Worm (Caenorhabditis elegans): ENCODE measurements around the gene ZC190.8.
A peak's percentile ranks its signal among the peaks of the same experiment; 100 is the strongest.

ZC190.8 gene

DNA sequence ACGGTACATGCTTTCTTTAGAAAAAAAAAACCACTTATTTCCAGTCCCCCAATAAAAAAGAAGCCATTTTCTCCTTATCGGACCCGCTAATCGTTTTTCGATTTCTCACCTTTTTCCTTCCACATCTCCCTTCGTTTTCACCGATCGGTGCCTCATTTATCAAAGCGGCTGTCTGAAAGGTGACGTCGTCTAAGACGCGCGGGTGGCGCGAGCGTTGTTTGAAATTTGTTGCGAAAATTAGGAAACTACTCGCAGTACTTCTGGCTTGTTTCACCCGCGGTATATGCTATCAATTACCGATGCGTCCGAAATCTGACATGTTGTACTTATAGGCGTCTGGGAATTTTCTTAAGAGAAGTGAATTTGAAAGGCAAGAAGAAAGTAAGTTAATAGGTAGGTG is 35.4 kb downstream of the ZC190.8 start (continued):
- TF ChIP-seq snu-23 (GFP tag; optimal IDR thresholded peaks at IDR 0.05) (peak; percentile 32), mef-2 (tag; optimal IDR thresholded peaks at IDR 0.05) (no peak), ceh-88 (GFP tag; IDR thresholded peaks at IDR 0.05) (no peak), unc-30 (tag; optimal IDR thresholded peaks at IDR 0.05) (no peak), mep-1 (tag; optimal IDR thresholded peaks at IDR 0.05) (peak; percentile 18)

DNA sequence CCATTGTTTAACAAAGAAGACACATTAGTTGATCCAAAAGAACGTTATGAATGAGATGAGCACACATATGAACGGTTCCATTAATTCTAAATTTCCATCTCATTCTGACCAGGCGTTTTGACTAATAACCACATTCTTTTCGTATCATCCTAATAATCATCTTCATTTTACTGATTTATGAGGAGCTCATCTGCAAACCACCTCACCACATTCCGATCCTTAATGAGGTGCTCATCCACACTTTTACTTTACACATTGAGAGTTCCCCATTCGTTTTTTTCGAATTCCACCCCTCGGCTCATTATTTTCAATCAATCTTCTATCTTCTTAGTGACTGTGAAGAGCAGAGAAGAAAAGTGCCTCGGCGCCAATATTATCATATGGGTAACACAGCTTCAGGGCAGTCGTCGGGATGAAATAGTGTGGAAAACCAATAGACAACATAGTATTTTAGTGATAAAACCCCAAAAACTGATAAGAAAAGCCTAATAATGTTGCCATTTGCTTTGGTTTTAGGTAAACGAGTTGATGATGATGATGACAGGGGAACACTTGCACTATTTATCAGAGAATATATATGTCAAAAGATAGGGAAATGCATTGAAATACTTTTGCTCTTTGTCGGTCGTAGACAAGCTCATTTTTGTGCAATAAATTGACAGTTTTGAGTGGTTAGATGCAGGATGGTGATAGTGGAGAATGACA is 36.4 kb downstream of the ZC190.8 start:
- TF ChIP-seq nhr-20 (tag; optimal IDR thresholded peaks at IDR 0.05), result peak; percentile 17
- no peak for TF ChIP-seq aly-2 (tag; optimal IDR thresholded peaks at IDR 0.05)
- TF ChIP-seq efl-1 (optimal IDR thresholded peaks at IDR 0.05), result no peak
- peak in 1 of 2 experiments; percentile 72 for TF ChIP-seq efl-1 (GFP tag; optimal IDR thresholded peaks at IDR 0.05 in 1 of 2)
- TF ChIP-seq zip-4 (GFP tag; optimal IDR thresholded peaks at IDR 0.05), result no peak
- no peak for TF ChIP-seq sup-37 (GFP tag; optimal IDR thresholded peaks at IDR 0.05)
- peak; percentile 41 for TF ChIP-seq lin-14 (GFP tag; optimal IDR thresholded peaks at IDR 0.05)
- peak; percentile 98 for TF ChIP-seq elt-2 (tag; optimal IDR thresholded peaks at IDR 0.05)
- TF ChIP-seq tlp-1 (tag; optimal IDR thresholded peaks at IDR 0.05), result peak; percentile 71
- TF ChIP-seq unc-98 (GFP tag; IDR thresholded peaks at IDR 0.05), result no peak
- TF ChIP-seq hlh-17 (GFP tag; optimal IDR thresholded peaks at IDR 0.05; ENCODE audit: borderline replicate concordance), result no peak
- TF ChIP-seq jun-1 (tag; optimal IDR thresholded peaks at IDR 0.05), result peak; percentile 58
- TF ChIP-seq lin-35 (GFP tag; optimal IDR thresholded peaks at IDR 0.05), result peak in 1 of 2 experiments; percentile 32

DNA sequence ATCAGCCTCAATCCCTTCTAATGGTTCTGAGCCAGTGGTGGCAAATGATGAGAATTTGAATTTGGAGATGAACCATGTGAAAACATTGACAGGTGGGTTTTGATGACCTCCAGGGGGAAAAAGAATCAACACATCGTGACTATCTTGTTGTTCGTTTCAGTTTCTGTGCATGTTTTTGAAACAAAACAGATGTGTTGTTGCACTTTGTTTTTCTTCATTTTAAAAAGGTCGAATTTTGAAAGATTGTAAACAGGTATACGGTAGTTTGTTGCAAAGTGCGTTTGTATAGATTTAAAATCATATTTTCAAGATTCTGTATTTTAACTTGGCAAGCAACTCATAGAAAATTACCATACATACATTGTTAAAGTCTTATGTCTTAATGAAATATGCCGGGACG is 37.2 kb downstream of the ZC190.8 start:
- TF ChIP-seq ces-1 (GFP tag; optimal IDR thresholded peaks at IDR 0.05) (no peak), nhr-19 (GFP tag; conservative IDR thresholded peaks at IDR 0.05) (no peak), elt-2 (tag; optimal IDR thresholded peaks at IDR 0.05) (no peak), unc-86 (tag; optimal IDR thresholded peaks at IDR 0.05) (no peak), irx-1 (tag; optimal IDR thresholded peaks at IDR 0.05) (no peak), pag-3 (tag; optimal IDR thresholded peaks at IDR 0.05; ENCODE audit: borderline replicate concordance, insufficient read depth) (no peak), ztf-11 (tag; optimal IDR thresholded peaks at IDR 0.05) (no peak), ztf-4 (tag; optimal IDR thresholded peaks at IDR 0.05) (no peak), C34B4.2 (tag; optimal IDR thresholded peaks at IDR 0.05) (no peak), lin-14 (GFP tag; optimal IDR thresholded peaks at IDR 0.05) (no peak)

- peak; percentile 12 for TF ChIP-seq nhr-20 (tag; optimal IDR thresholded peaks at IDR 0.05)
- peak in 1 of 2 experiments; percentile 22 for TF ChIP-seq lin-35 (GFP tag; optimal IDR thresholded peaks at IDR 0.05)
- TF ChIP-seq lir-3 (tag; optimal IDR thresholded peaks at IDR 0.05; ENCODE audit: poor library complexity), result no peak
- TF ChIP-seq lin-14 (GFP tag; optimal IDR thresholded peaks at IDR 0.05), result peak; percentile 34
- no peak for TF ChIP-seq tbx-2 (tag; optimal IDR thresholded peaks at IDR 0.05)
- TF ChIP-seq pax-3 (tag; optimal IDR thresholded peaks at IDR 0.05), result peak; percentile 1
- peak; percentile 57 for TF ChIP-seq pqm-1 (tag; optimal IDR thresholded peaks at IDR 0.05)
- TF ChIP-seq xbp-1 (tag; optimal IDR thresholded peaks at IDR 0.05), result no peak
- no peak for TF ChIP-seq hlh-4 (tag; optimal IDR thresholded peaks at IDR 0.05)
- TF ChIP-seq sox-4 (tag; optimal IDR thresholded peaks at IDR 0.05), result no peak
- no peak for TF ChIP-seq grh-1 (GFP tag; IDR thresholded peaks at IDR 0.05)
- TF ChIP-seq lsy-2 (tag; optimal IDR thresholded peaks at IDR 0.05), result peak in 1 of 2 experiments; percentile 16
- peak; percentile 94 for TF ChIP-seq elt-2 (tag; optimal IDR thresholded peaks at IDR 0.05)
- TF ChIP-seq efl-3 (GFP tag; optimal IDR thresholded peaks at IDR 0.05), result no peak
- TF ChIP-seq mef-2 (tag; optimal IDR thresholded peaks at IDR 0.05), result no peak
- no peak for TF ChIP-seq snu-23 (GFP tag; optimal IDR thresholded peaks at IDR 0.05)
- no peak for TF ChIP-seq unc-30 (tag; optimal IDR thresholded peaks at IDR 0.05)
Measured at ce11 chrV:8648251-8648650, 39.4 kb downstream of the ZC190.8 start.

Data from whole organism, L1 larva.